Worm (Caenorhabditis elegans): Measurements from ENCODE around the gene C03C10.5.

Gene C03C10.5

ce11 chrIII:4092020-4092419, at the start of gene C03C10.5:
C03C10.5 (minus strand) TSS chrIII:4092120.
- TF ChIP-seq Y105C5A.15 (GFP tag; IDR thresholded peaks at IDR 0.05), result no peak
- TF ChIP-seq nhr-111 (GFP tag; optimal IDR thresholded peaks at IDR 0.05), result no peak
- no peak for TF ChIP-seq php-3 (GFP tag; IDR thresholded peaks at IDR 0.05)
- TF ChIP-seq cey-2 (tag; optimal IDR thresholded peaks at IDR 0.05; ENCODE audit: borderline replicate concordance, insufficient read depth), result no peak
- TF ChIP-seq ctbp-1 (GFP tag; IDR thresholded peaks at IDR 0.05), result no peak
- no peak for TF ChIP-seq ZK546.5 (tag; optimal IDR thresholded peaks at IDR 0.05)
- TF ChIP-seq pqm-1 (tag; optimal IDR thresholded peaks at IDR 0.05), result no peak
- TF ChIP-seq ceh-28 (tag; optimal IDR thresholded peaks at IDR 0.05), result no peak
- TF ChIP-seq unc-62 (GFP tag; optimal IDR thresholded peaks at IDR 0.05 in 1 of 2), result no peak
- no peak for TF ChIP-seq unc-62 (tag; optimal IDR thresholded peaks at IDR 0.05)
- TF ChIP-seq hif-1 (tag; optimal IDR thresholded peaks at IDR 0.05), result no peak
- TF ChIP-seq nhr-11 (tag; optimal IDR thresholded peaks at IDR 0.05), result no peak
- TF ChIP-seq nhr-77 (tag; optimal IDR thresholded peaks at IDR 0.05), result no peak
- TF ChIP-seq duxl-1 (tag; optimal IDR thresholded peaks at IDR 0.05; ENCODE audit: poor library complexity), result no peak
- TF ChIP-seq ceh-62 (tag; optimal IDR thresholded peaks at IDR 0.05), result no peak
- TF ChIP-seq jun-1 (tag; optimal IDR thresholded peaks at IDR 0.05), result no peak
- TF ChIP-seq zag-1 (tag; optimal IDR thresholded peaks at IDR 0.05), result no peak

- no peak for TF ChIP-seq mdt-29 (GFP tag; IDR thresholded peaks at IDR 0.05)
- no peak for TF ChIP-seq php-3 (GFP tag; IDR thresholded peaks at IDR 0.05)
- peak in 1 of 2 experiments; percentile 66 for TF ChIP-seq unc-62 (GFP tag; optimal IDR thresholded peaks at IDR 0.05 in 1 of 2)
- no peak for TF ChIP-seq unc-62 (tag; optimal IDR thresholded peaks at IDR 0.05)
- TF ChIP-seq duxl-1 (tag; optimal IDR thresholded peaks at IDR 0.05; ENCODE audit: poor library complexity), result no peak
- TF ChIP-seq D1046.2 (GFP tag; IDR thresholded peaks at IDR 0.05), result no peak
- TF ChIP-seq ces-1 (GFP tag; optimal IDR thresholded peaks at IDR 0.05), result no peak
- no peak for TF ChIP-seq nhr-11 (tag; optimal IDR thresholded peaks at IDR 0.05)
Measured at ce11 chrIII:4137180-4137579, 45.3 kb upstream of the C03C10.5 start.

ce11 chrIII:4134059-4134458, 42.1 kb upstream of the C03C10.5 start:
- TF ChIP-seq zip-2 (tag; optimal IDR thresholded peaks at IDR 0.05) (no peak), jun-1 (tag; optimal IDR thresholded peaks at IDR 0.05) (no peak), set-16 (GFP tag; IDR thresholded peaks at IDR 0.05) (peak; percentile 93), zfp-2 (tag; optimal IDR thresholded peaks at IDR 0.05) (no peak), ZK337.2 (GFP tag; IDR thresholded peaks at IDR 0.05) (no peak), hmg-1.1 (GFP tag; IDR thresholded peaks at IDR 0.05) (no peak)

ce11 chrIII:4131814-4132555, 40.1 kb upstream of the C03C10.5 start:
- no peak for TF ChIP-seq php-3 (GFP tag; IDR thresholded peaks at IDR 0.05)
- TF ChIP-seq ces-1 (GFP tag; optimal IDR thresholded peaks at IDR 0.05), result peak; percentile 67
- no peak for TF ChIP-seq nhr-76 (tag; optimal IDR thresholded peaks at IDR 0.05)

ce11 chrIII:4123900-4124299, 32.0 kb upstream of the C03C10.5 start:
- peak; percentile 54 for TF ChIP-seq fkh-10 (GFP tag; optimal IDR thresholded peaks at IDR 0.05)
- TF ChIP-seq T26A8.4 (GFP tag; IDR thresholded peaks at IDR 0.05), result no peak
- TF ChIP-seq aha-1 (tag), result no peak

- no peak for TF ChIP-seq hlh-30 (tag; optimal IDR thresholded peaks at IDR 0.05; ENCODE audit: insufficient read depth)
- no peak for TF ChIP-seq lin-39 (tag; optimal IDR thresholded peaks at IDR 0.05)
- TF ChIP-seq T26A8.4 (GFP tag; IDR thresholded peaks at IDR 0.05), result no peak
- TF ChIP-seq lir-3 (tag; optimal IDR thresholded peaks at IDR 0.05), result no peak
- TF ChIP-seq tag-97 (GFP tag; IDR thresholded peaks at IDR 0.05), result no peak
- TF ChIP-seq zag-1 (tag; optimal IDR thresholded peaks at IDR 0.05), result no peak
- no peak for TF ChIP-seq spr-3 (GFP tag; optimal IDR thresholded peaks at IDR 0.05)
- no peak for TF ChIP-seq F44E2.7 (GFP tag; IDR thresholded peaks at IDR 0.05)
- no peak for TF ChIP-seq F10B5.3 (tag; optimal IDR thresholded peaks at IDR 0.05)
- no peak for TF ChIP-seq pha-4 (GFP tag; IDR thresholded peaks at IDR 0.05)
- TF ChIP-seq pha-4 (tag; optimal IDR thresholded peaks at IDR 0.05), result no peak
- no peak for TF ChIP-seq ctbp-1 (GFP tag; IDR thresholded peaks at IDR 0.05)
- TF ChIP-seq hlh-11 (tag; optimal IDR thresholded peaks at IDR 0.05), result no peak
- TF ChIP-seq fkh-10 (GFP tag; optimal IDR thresholded peaks at IDR 0.05), result no peak
- no peak for TF ChIP-seq mdl-1 (tag; optimal IDR thresholded peaks at IDR 0.05)
- TF ChIP-seq mes-2 (tag; optimal IDR thresholded peaks at IDR 0.05; ENCODE audit: poor library complexity, severe bottlenecking), result no peak
- no peak for TF ChIP-seq lsy-2 (tag; optimal IDR thresholded peaks at IDR 0.05)
Measured at ce11 chrIII:4123277-4123676, 31.4 kb upstream of the C03C10.5 start.

All from whole organism, L4 larva.